Worm (Caenorhabditis elegans) whole organism, young adult: Measurements from ENCODE around the gene Y55H10A.2.

Source experiments
- B0035.1 ChIP-seq: sonication (generic microtip); optimal IDR thresholded peaks from 2 replicates; lab custom pipeline; 2016; ENCODE audit warnings: missing genetic modification characterization, mild to moderate bottlenecking, missing compliant biosample characterization, missing genotype, missing genetic modification reagents
- B0261.1 ChIP-seq: sonication (generic microtip); optimal IDR thresholded peaks from 2 replicates; lab custom pipeline; 2016; ENCODE audit warnings: mild to moderate bottlenecking, missing genetic modification characterization, moderate library complexity, missing compliant biosample characterization
- F10E7.11 ChIP-seq: sonication (generic microtip); optimal IDR thresholded peaks from 2 replicates; lab custom pipeline; 2017; ENCODE audit warnings: mild to moderate bottlenecking, missing genetic modification characterization, moderate library complexity, missing compliant biosample characterization
- F37B4.10 ChIP-seq: fragments of 200-800 bp; sonication (Bioruptor generic); IDR thresholded peaks from 2 replicates; pipeline ENCODE4 v1.3.6; 2022; ENCODE audit warnings: missing genetic modification characterization, missing compliant biosample characterization
- F55B11.4 ChIP-seq: sonication (generic microtip); optimal IDR thresholded peaks from 2 replicates; lab custom pipeline; 2016; ENCODE audit warnings: missing compliant biosample characterization, missing genetic modification characterization, borderline replicate concordance; ENCODE audit not compliant: insufficient read depth
- ceh-58 ChIP-seq: fragments of 200-800 bp; sonication (Bioruptor generic); IDR thresholded peaks from 2 replicates; pipeline ENCODE4 v1.3.6; 2022; ENCODE audit warnings: missing genetic modification characterization, missing compliant biosample characterization
- lin-35 ChIP-seq, 3 experiments: fragments of 150-350 bp in 2 of 3; sonication (generic microtip) in 1 of 3; optimal IDR thresholded peaks; 2 replicates each; lab custom pipeline; 2014 to 2018; ENCODE audit warnings: missing biosample characterization in 3 of 3, missing genetic modification characterization in 3 of 3, missing genetic modification reagents in 3 of 3
- nfya-2 ChIP-seq: fragments of 200-800 bp; sonication (Bioruptor generic); IDR thresholded peaks from 2 replicates; pipeline ENCODE4 v1.3.6; 2022; ENCODE audit warnings: missing genetic modification reagents, missing genetic modification characterization, missing compliant biosample characterization
- rec-8 ChIP-seq, 2 experiments: sonication (generic microtip); optimal IDR thresholded peaks; 2 replicates each; lab custom pipeline; 2016; ENCODE audit warnings: mild to moderate bottlenecking in 2 of 2, missing genetic modification characterization in 2 of 2, missing genetic modification reagents in 2 of 2, missing genotype in 2 of 2, missing biosample characterization in 1 of 2, missing compliant biosample characterization in 1 of 2, moderate library complexity in 1 of 2
- sdz-38 ChIP-seq: sonication (generic microtip); optimal IDR thresholded peaks from 2 replicates; lab custom pipeline; 2016; ENCODE audit warnings: missing genotype, missing genetic modification characterization, missing compliant biosample characterization

DNA sequence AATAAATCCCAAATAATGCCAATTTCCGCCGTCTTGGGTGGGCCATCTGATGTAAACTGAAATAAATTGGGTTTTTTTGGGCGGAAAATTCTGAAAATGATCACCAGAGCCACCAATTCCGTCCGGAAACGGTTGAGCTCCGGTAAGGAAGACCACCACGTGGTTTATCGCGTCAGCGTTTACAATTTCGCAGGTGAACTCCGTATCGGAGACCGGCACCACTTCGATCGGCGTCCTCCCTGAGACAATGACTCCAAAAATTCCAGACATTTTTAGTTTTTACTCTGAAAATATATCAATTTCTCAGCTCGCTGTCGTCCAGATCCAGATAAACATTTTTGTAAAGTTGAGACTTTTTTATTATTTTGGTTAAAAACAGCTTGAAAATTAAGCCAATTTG lies 26.7 kb upstream of the Y55H10A.2 start, which contains the start of gene F42A6.6:
- TF ChIP-seq B0261.1 (peak; percentile 31), ceh-58 (GFP tag; lab: Robert Waterston, UW) (peak; percentile 72; the same call in 1 of the 2 replicates), F55B11.4 (tag; lab: Kevin White, UChicago) (no peak), F10E7.11 (tag; lab: Kevin White, UChicago) (peak; percentile 66), sdz-38 (tag; lab: Kevin White, UChicago) (no peak), B0035.1 (tag; lab: Kevin White, UChicago) (peak; percentile 57), lin-35 (GFP tag; optimal IDR thresholded peaks at IDR 0.05; lab: Kevin White, UChicago) (peak in 2 of 3 experiments; percentile 12 to 43), nfya-2 (GFP tag; lab: Robert Waterston, UW) (no peak; the same call in 1 of the 2 replicates), F37B4.10 (GFP tag; lab: Robert Waterston, UW) (no peak), rec-8 (tag; optimal IDR thresholded peaks at IDR 0.05; lab: Kevin White, UChicago) (peak; percentile 37 to 45)
